Worm (Caenorhabditis elegans) whole organism, early embryonic: ENCODE measurements around the gene col-90.

ENCODE experiments used
- hnd-1 ChIP-seq: sonication (generic microtip); optimal IDR thresholded peaks from 2 replicates; lab custom pipeline; 2016; ENCODE audit warnings: missing genetic modification characterization, missing compliant biosample characterization
- tbx-11 ChIP-seq: fragments of 200-800 bp; sonication (Bioruptor generic); IDR thresholded peaks from 2 replicates; pipeline ENCODE4 v1.3.6; 2022; ENCODE audit warnings: missing genetic modification characterization, missing compliant biosample characterization
- tra-4 ChIP-seq: sonication (generic microtip); optimal IDR thresholded peaks from 2 replicates; lab custom pipeline; 2017; ENCODE audit warnings: missing genetic modification characterization, missing compliant biosample characterization

DNA sequence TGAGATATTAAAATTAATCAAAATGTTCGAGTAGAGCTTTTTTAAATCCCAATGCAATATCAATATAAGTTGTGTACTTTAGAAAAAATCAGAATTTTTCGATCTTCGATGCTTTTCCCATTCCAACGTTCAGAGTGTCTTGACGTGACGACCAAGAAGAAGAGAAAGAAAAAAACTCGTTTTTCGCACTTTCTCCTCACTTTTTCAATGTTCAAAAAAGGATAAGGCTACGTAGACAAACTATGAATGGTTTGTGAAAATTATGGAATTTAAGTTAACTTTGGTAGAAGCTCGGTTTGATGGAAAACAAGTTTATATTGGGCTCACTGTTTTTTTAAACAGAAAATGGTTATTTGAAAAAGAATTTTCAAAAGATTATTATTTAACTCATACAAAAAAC is 961 bp upstream of the col-90 start:
- TF ChIP-seq tra-4 (tag; lab: Kevin White, UChicago) = no peak
- no peak for TF ChIP-seq hnd-1 (tag; lab: Kevin White, UChicago)
- no peak for TF ChIP-seq tbx-11
